Worm (Caenorhabditis elegans) whole organism, young adult: Measurements from ENCODE around the gene pgm-1.

Experiments used
- Y53G8AR.9 ChIP-seq: fragments of 200-800 bp; sonication (Bioruptor generic); conservative IDR thresholded peaks from 2 replicates; pipeline ENCODE4 v1.3.6; 2022; ENCODE audit warnings: missing genetic modification reagents, missing genetic modification characterization, missing compliant biosample characterization
- ama-1 ChIP-seq, 3 experiments: fragments of 150-350 bp in 1 of 3; sonication (generic microtip) in 2 of 3; optimal IDR thresholded peaks; 2 replicates each; lab custom pipeline; 2014 to 2018; ENCODE audit warnings: missing biosample characterization in 2 of 3, missing genetic modification characterization in 2 of 3, missing genetic modification reagents in 2 of 3
- attf-3 ChIP-seq: fragments of 200-800 bp; sonication (Bioruptor generic); conservative IDR thresholded peaks from 2 replicates; pipeline ENCODE4 v1.3.6; 2022; ENCODE audit warnings: missing genetic modification reagents, missing genetic modification characterization, missing compliant biosample characterization
- ccch-3 ChIP-seq: fragments of 200-800 bp; sonication (Bioruptor generic); optimal IDR thresholded peaks from 2 replicates; lab custom pipeline; 2018; ENCODE audit warnings: mild to moderate bottlenecking, missing genetic modification characterization, missing compliant biosample characterization
- gei-17 ChIP-seq: fragments of 200-800 bp; sonication (Bioruptor generic); optimal IDR thresholded peaks from 2 replicates; lab custom pipeline; 2018; ENCODE audit warnings: mild to moderate bottlenecking, missing genetic modification characterization, missing compliant biosample characterization
- let-607 ChIP-seq, 2 experiments: fragments of 200-800 bp in 1 of 2; sonication (Bioruptor generic) in 1 of 2; sonication (generic microtip) in 1 of 2; optimal IDR thresholded peaks; 2 replicates each; lab custom pipeline; 2016 to 2018; ENCODE audit warnings: mild to moderate bottlenecking in 2 of 2, missing compliant biosample characterization in 2 of 2, missing genetic modification characterization in 2 of 2, moderate library complexity in 2 of 2, missing genotype in 1 of 2
- madf-10 ChIP-seq: sonication (generic microtip); optimal IDR thresholded peaks from 2 replicates; lab custom pipeline; 2016; ENCODE audit warnings: mild to moderate bottlenecking, missing genetic modification characterization, missing compliant biosample characterization
- nfya-1 ChIP-seq: sonication (generic microtip); optimal IDR thresholded peaks from 2 replicates; lab custom pipeline; 2017; ENCODE audit warnings: antibody characterized with exemption, missing compliant biosample characterization, missing genetic modification characterization, borderline replicate concordance; ENCODE audit not compliant: insufficient read depth
- pha-4 ChIP-seq: fragments of 150-350 bp; sonication (generic microtip); optimal IDR thresholded peaks from 2 replicates; lab custom pipeline; 2014; ENCODE audit warnings: missing biosample characterization, missing genetic modification reagents, missing genetic modification characterization
- sea-2 ChIP-seq: fragments of 200-800 bp; sonication (Bioruptor generic); IDR thresholded peaks from 2 replicates; pipeline ENCODE4 v1.3.6; 2022; ENCODE audit warnings: missing genetic modification characterization, missing compliant biosample characterization
- unc-130 ChIP-seq: sonication (generic microtip); optimal IDR thresholded peaks from 2 replicates; lab custom pipeline; 2016; ENCODE audit warnings: missing genetic modification reagents, missing genetic modification characterization, missing compliant biosample characterization
- unc-62 ChIP-seq: fragments of 150-350 bp; optimal IDR thresholded peaks from 2 replicates; lab custom pipeline; 2014; ENCODE audit warnings: missing biosample characterization, missing genetic modification reagents, missing genetic modification characterization
- ztf-18 ChIP-seq: sonication (generic microtip); optimal IDR thresholded peaks from 2 replicates; lab custom pipeline; 2016; ENCODE audit warnings: missing genotype, mild to moderate bottlenecking, missing genetic modification characterization, missing compliant biosample characterization

ce11 chrII:4857086-4857485 lies 32.2 kb upstream of the pgm-1 start:
- no peak for TF ChIP-seq madf-10 (tag; lab: Kevin White, UChicago)
- TF ChIP-seq attf-3 (GFP tag; lab: Robert Waterston, UW) = no peak
- no peak for TF ChIP-seq let-607 (tag; optimal IDR thresholded peaks at IDR 0.05; lab: Kevin White, UChicago)
- TF ChIP-seq nfya-1 (tag; lab: Kevin White, UChicago) = no peak
- TF ChIP-seq sea-2 (GFP tag; lab: Robert Waterston, UW) = no peak
- no peak for TF ChIP-seq ama-1 (optimal IDR thresholded peaks at IDR 0.05; lab: Kevin White, UChicago)
- TF ChIP-seq ama-1 (GFP tag; optimal IDR thresholded peaks at IDR 0.05; lab: Kevin White, UChicago) = no peak
- no peak for TF ChIP-seq unc-62 (GFP tag; lab: Kevin White, UChicago)
- TF ChIP-seq unc-130 (GFP tag; lab: Kevin White, UChicago) = no peak
- no peak for TF ChIP-seq pha-4 (tag; lab: Kevin White, UChicago)
- no peak for TF ChIP-seq gei-17 (GFP tag; lab: Kevin White, UChicago)
- TF ChIP-seq Y53G8AR.9 (GFP tag; lab: Robert Waterston, UW) = no peak
- peak; percentile 15 for TF ChIP-seq ztf-18 (tag; lab: Kevin White, UChicago)
- TF ChIP-seq ccch-3 (GFP tag; lab: Kevin White, UChicago) = no peak
